Worm (Caenorhabditis elegans) whole organism, early embryonic: ENCODE data around the gene F53A2.1.
A peak's percentile ranks its signal among the peaks of the same experiment; 100 is the strongest.
"Not testable (repeated sequence)": the region's sequence is repeated elsewhere in the genome, so short reads cannot be mapped to it uniquely, and the experiment has no call there.

ENCODE experiments used
- B0310.2 ChIP-seq: sonication (generic microtip); optimal IDR thresholded peaks from 2 replicates; lab custom pipeline; 2016; ENCODE audit warnings: mild to moderate bottlenecking, missing genetic modification characterization, missing compliant biosample characterization
- F13C5.2 ChIP-seq: sonication (generic microtip); optimal IDR thresholded peaks from 2 replicates; lab custom pipeline; 2017; ENCODE audit warnings: mild to moderate bottlenecking, missing genetic modification characterization, inconsistent platforms, missing compliant biosample characterization
- ama-1 ChIP-seq: fragments of 150-350 bp; optimal IDR thresholded peaks from 2 replicates; lab custom pipeline; 2014
- ceh-36 ChIP-seq: sonication (generic microtip); optimal IDR thresholded peaks from 2 replicates; lab custom pipeline; 2016; ENCODE audit warnings: missing genetic modification characterization, inconsistent platforms, missing compliant biosample characterization
- ets-7 ChIP-seq: sonication (generic microtip); optimal IDR thresholded peaks from 2 replicates; lab custom pipeline; 2016; ENCODE audit warnings: missing genotype, missing genetic modification characterization, missing compliant biosample characterization
- flt-1 ChIP-seq: fragments of 200-800 bp; sonication (Bioruptor generic); IDR thresholded peaks from 2 replicates; pipeline ENCODE4 v1.3.6; 2022; ENCODE audit warnings: missing genetic modification characterization, missing compliant biosample characterization
- hmg-4 ChIP-seq: fragments of 200-800 bp; sonication (Bioruptor generic); optimal IDR thresholded peaks from 2 replicates; lab custom pipeline; 2018; ENCODE audit warnings: mild to moderate bottlenecking, missing genetic modification characterization, missing compliant biosample characterization
- hnd-1 ChIP-seq: sonication (generic microtip); optimal IDR thresholded peaks from 2 replicates; lab custom pipeline; 2016; ENCODE audit warnings: missing genetic modification characterization, missing compliant biosample characterization
- sea-1 ChIP-seq: fragments of 200-800 bp; sonication (Bioruptor generic); conservative IDR thresholded peaks from 2 replicates; pipeline ENCODE4 v1.3.6; 2022; ENCODE audit warnings: missing genetic modification characterization, missing compliant biosample characterization
- tbx-11 ChIP-seq: fragments of 200-800 bp; sonication (Bioruptor generic); IDR thresholded peaks from 2 replicates; pipeline ENCODE4 v1.3.6; 2022; ENCODE audit warnings: missing genetic modification characterization, missing compliant biosample characterization
- tbx-37 ChIP-seq: fragments of 200-800 bp; sonication (Bioruptor generic); conservative IDR thresholded peaks from 2 replicates; pipeline ENCODE4 v1.3.6; 2022; ENCODE audit warnings: missing genetic modification reagents, missing genetic modification characterization, missing compliant biosample characterization
- tra-4 ChIP-seq: sonication (generic microtip); optimal IDR thresholded peaks from 2 replicates; lab custom pipeline; 2017; ENCODE audit warnings: missing genetic modification characterization, missing compliant biosample characterization

DNA sequence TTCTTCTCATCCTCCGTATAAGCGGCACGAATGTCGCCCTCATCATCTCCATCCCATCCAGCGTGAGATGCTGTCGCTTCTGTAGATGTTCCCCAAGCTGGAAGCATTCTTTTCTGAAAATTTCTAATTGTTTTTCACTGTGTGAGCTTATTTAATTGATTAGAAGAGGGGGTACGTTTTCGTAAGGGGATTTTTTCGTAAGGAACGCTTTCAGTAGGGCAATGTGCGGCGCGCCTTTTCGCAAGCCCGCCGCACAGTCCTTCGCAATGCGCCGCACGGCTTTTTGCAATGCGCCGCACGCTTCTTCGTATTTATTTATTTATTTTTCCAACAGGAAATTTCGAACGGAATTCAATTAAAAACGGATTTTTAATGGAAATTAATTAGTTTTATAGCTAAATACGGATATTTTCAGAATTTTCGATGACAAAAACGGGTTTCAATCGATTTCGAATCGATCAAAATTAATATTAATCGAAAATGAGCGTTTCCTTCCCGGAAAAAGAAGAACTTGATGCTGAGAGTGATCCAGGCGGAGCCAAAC lies 31.6 kb downstream of the F53A2.1 start, which contains the start of gene set-25:
- not testable (repeated sequence) for TF ChIP-seq F13C5.2 (tag; lab: Kevin White, UChicago); ama-1 (lab: Kevin White, UChicago); ceh-36 (tag; lab: Kevin White, UChicago); ets-7 (tag; lab: Kevin White, UChicago); tbx-37 (GFP tag; lab: Robert Waterston, UW); B0310.2; flt-1 (GFP tag; lab: Robert Waterston, UW); hmg-4; tra-4 (tag; lab: Kevin White, UChicago); hnd-1 (tag; lab: Kevin White, UChicago)
- TF ChIP-seq sea-1 (GFP tag; lab: Robert Waterston, UW) (peak; percentile 53; the same call in 1 of the 2 replicates), tbx-11 (GFP tag; lab: Robert Waterston, UW) (peak; percentile 51; the same call in 1 of the 2 replicates)
